Fruit fly (Drosophila melanogaster) whole organism, embryonic: ENCODE results near the gene Acp1.
A peak's percentile ranks its signal among the peaks of the same experiment; 100 is the strongest.

Experiments
- CG12659 ChIP-seq: fragments of 200-800 bp; sonication (Bioruptor generic); optimal IDR thresholded peaks from 3 replicates; lab custom pipeline; 2017; ENCODE audit warnings: mild to moderate bottlenecking, missing biosample characterization, missing genetic modification reagents, missing genetic modification characterization
- CG12769 ChIP-seq: fragments of 200-800 bp; sonication (Bioruptor generic); optimal IDR thresholded peaks from 2 replicates; lab custom pipeline; 2019; ENCODE audit warnings: missing biosample characterization, mild to moderate bottlenecking, missing genetic modification characterization, moderate library complexity
- CG15514 ChIP-seq: fragments of 200-800 bp; sonication (Bioruptor generic); optimal IDR thresholded peaks from 3 replicates; lab custom pipeline; 2017; ENCODE audit warnings: missing biosample characterization, missing genetic modification characterization, mild to moderate bottlenecking, moderate library complexity, missing genetic modification reagents
- CG15696 ChIP-seq: fragments of 200-800 bp; sonication (Bioruptor generic); optimal IDR thresholded peaks from 2 replicates; lab custom pipeline; 2019; ENCODE audit warnings: missing biosample characterization, mild to moderate bottlenecking, missing genetic modification characterization, moderate library complexity
- CG16779 ChIP-seq: fragments of 200-800 bp; sonication (Bioruptor generic); IDR thresholded peaks from 2 replicates; pipeline ENCODE4 v1.3.6; 2022; ENCODE audit warnings: missing biosample characterization, missing genetic modification characterization
- CG17186 ChIP-seq: fragments of 200-800 bp; sonication (Bioruptor generic); optimal IDR thresholded peaks from 3 replicates; lab custom pipeline; 2017; ENCODE audit warnings: missing biosample characterization, missing genetic modification reagents, missing genetic modification characterization
- CG17385 ChIP-seq: fragments of 200-800 bp; sonication (Bioruptor generic); optimal IDR thresholded peaks from 3 replicates; lab custom pipeline; 2018; ENCODE audit warnings: missing biosample characterization, mild to moderate bottlenecking, missing genetic modification characterization
- CG17612 ChIP-seq: fragments of 200-800 bp; sonication (Bioruptor generic); IDR thresholded peaks from 2 replicates; pipeline ENCODE4 v1.3.6; 2022; ENCODE audit warnings: missing biosample characterization, missing genetic modification characterization
- CG2678 ChIP-seq: fragments of 200-800 bp; sonication (Bioruptor generic); optimal IDR thresholded peaks from 3 replicates; lab custom pipeline; 2019; ENCODE audit warnings: missing biosample characterization, mild to moderate bottlenecking, missing genetic modification characterization, moderate library complexity
- CG2712 ChIP-seq: fragments of 200-800 bp; optimal IDR thresholded peaks from 3 replicates; lab custom pipeline; 2019; ENCODE audit warnings: missing biosample characterization, mild to moderate bottlenecking, missing genetic modification characterization, moderate library complexity
- CG3163 ChIP-seq: fragments of 200-800 bp; sonication (Bioruptor generic); optimal IDR thresholded peaks from 3 replicates; lab custom pipeline; 2016; ENCODE audit warnings: missing biosample characterization, missing genetic modification characterization
- CG32767 ChIP-seq: fragments of 200-800 bp; sonication (Bioruptor generic); IDR thresholded peaks from 2 replicates; pipeline ENCODE4 v1.3.6; 2022; ENCODE audit warnings: missing biosample characterization, missing genetic modification characterization
- CG34376 ChIP-seq: fragments of 200-800 bp; sonication (Bioruptor generic); optimal IDR thresholded peaks from 2 replicates; lab custom pipeline; 2018; ENCODE audit warnings: missing biosample characterization, mild to moderate bottlenecking, missing genetic modification characterization
- CG4424 ChIP-seq: fragments of 200-800 bp; sonication (Bioruptor generic); optimal IDR thresholded peaks from 3 replicates; lab custom pipeline; 2016; ENCODE audit warnings: missing biosample characterization, missing genetic modification characterization
- CG7556 ChIP-seq: fragments of 200-800 bp; sonication (Bioruptor generic); optimal IDR thresholded peaks from 2 replicates; lab custom pipeline; 2017; ENCODE audit warnings: missing biosample characterization, mild to moderate bottlenecking, missing genetic modification characterization
- CG8290 ChIP-seq, 3 experiments: fragments of 200-800 bp; sonication (Bioruptor generic); optimal IDR thresholded peaks; 2 replicates each; lab custom pipeline; 2016 to 2019; ENCODE audit warnings: missing biosample characterization in 3 of 3, missing genetic modification characterization in 3 of 3, mild to moderate bottlenecking in 2 of 3, moderate library complexity in 1 of 3
- CG9932 ChIP-seq: fragments of 200-800 bp; sonication (Bioruptor generic); IDR thresholded peaks from 2 replicates; pipeline ENCODE4 v1.3.6; 2022; ENCODE audit warnings: missing biosample characterization, missing genetic modification characterization
- CoRest ChIP-seq: fragments of 200-800 bp; sonication (Bioruptor generic); optimal IDR thresholded peaks from 3 replicates; lab custom pipeline; 2018; ENCODE audit warnings: missing biosample characterization, mild to moderate bottlenecking, missing genetic modification characterization, moderate library complexity
- D19A ChIP-seq: fragments of 200-800 bp; optimal IDR thresholded peaks from 3 replicates; lab custom pipeline; 2019; ENCODE audit warnings: missing biosample characterization, mild to moderate bottlenecking, missing genetic modification characterization, moderate library complexity
- Dbx ChIP-seq: fragments of 200-800 bp; sonication (Bioruptor generic); IDR thresholded peaks from 3 replicates; pipeline ENCODE4 v1.3.6; 2022; ENCODE audit warnings: missing biosample characterization, missing genetic modification characterization
- Ets65A ChIP-seq: fragments of 200-800 bp; sonication (Bioruptor generic); peaks from one replicate; lab custom pipeline; 2016; ENCODE audit warnings: missing biosample characterization, missing genetic modification characterization
- Hand ChIP-seq: fragments of 200-800 bp; sonication (Bioruptor generic); optimal IDR thresholded peaks from 2 replicates; lab custom pipeline; 2017; ENCODE audit warnings: mild to moderate bottlenecking, missing biosample characterization, missing genetic modification reagents, missing genetic modification characterization
- MESR4 ChIP-seq: fragments of 200-800 bp; sonication (Bioruptor generic); optimal IDR thresholded peaks from 2 replicates; lab custom pipeline; 2018; ENCODE audit warnings: missing biosample characterization, mild to moderate bottlenecking, missing genetic modification characterization, moderate library complexity
- Meics ChIP-seq: fragments of 200-800 bp; sonication (Bioruptor generic); optimal IDR thresholded peaks from 2 replicates; lab custom pipeline; 2017; ENCODE audit warnings: missing biosample characterization, mild to moderate bottlenecking, missing genetic modification characterization
- Ravus ChIP-seq: fragments of 200-800 bp; sonication (Bioruptor generic); IDR thresholded peaks from 2 replicates; pipeline ENCODE4 v1.3.6; 2022; ENCODE audit warnings: missing biosample characterization, missing genetic modification characterization
- Rx ChIP-seq: fragments of 200-800 bp; sonication (Bioruptor generic); IDR thresholded peaks from 2 replicates; pipeline ENCODE4 v1.3.6; 2022; ENCODE audit warnings: missing biosample characterization, missing genetic modification characterization
- Sox100B ChIP-seq: fragments of 200-800 bp; sonication (Bioruptor generic); optimal IDR thresholded peaks from 3 replicates; lab custom pipeline; 2018; ENCODE audit warnings: missing biosample characterization, mild to moderate bottlenecking, missing genetic modification characterization
- amos ChIP-seq: fragments of 200-800 bp; sonication (Bioruptor generic); IDR thresholded peaks from 2 replicates; pipeline ENCODE4 v1.3.6; 2022; ENCODE audit warnings: missing biosample characterization, missing genetic modification characterization; ENCODE audit not compliant: partially characterized antibody
- ara ChIP-seq: fragments of 200-800 bp; sonication (Bioruptor generic); IDR thresholded peaks from 2 replicates; pipeline ENCODE4 v1.3.6; 2022; ENCODE audit warnings: missing biosample characterization, missing genetic modification characterization
- bbx ChIP-seq: fragments of 200-800 bp; sonication (Bioruptor generic); IDR thresholded peaks from 2 replicates; pipeline ENCODE4 v1.3.6; 2022; ENCODE audit warnings: missing biosample characterization, missing genetic modification characterization; ENCODE audit not compliant: partially characterized antibody
- chif ChIP-seq, 2 experiments: fragments of 200-800 bp; sonication (Bioruptor generic); optimal IDR thresholded peaks; 3 replicates each; lab custom pipeline; 2016; ENCODE audit warnings: missing biosample characterization in 2 of 2, missing genetic modification characterization in 2 of 2
- ci ChIP-seq: fragments of 200-800 bp; sonication (Bioruptor generic); IDR thresholded peaks from 3 replicates; pipeline ENCODE4 v1.3.6; 2022; ENCODE audit warnings: missing biosample characterization, missing genetic modification characterization
- cwo ChIP-seq: fragments of 200-800 bp; sonication (Bioruptor generic); optimal IDR thresholded peaks from 3 replicates; lab custom pipeline; 2017; ENCODE audit warnings: missing biosample characterization, missing genetic modification characterization, mild to moderate bottlenecking, moderate library complexity, missing genetic modification reagents
- dpn ChIP-seq, 2 experiments: fragments of 200-800 bp; sonication (Bioruptor generic); optimal IDR thresholded peaks; 3 replicates each; lab custom pipeline; 2016; ENCODE audit warnings: missing biosample characterization in 2 of 2, missing genetic modification characterization in 2 of 2
- gem ChIP-seq: fragments of 200-800 bp; sonication (Bioruptor generic); optimal IDR thresholded peaks from 2 replicates; lab custom pipeline; 2019; ENCODE audit warnings: missing biosample characterization, mild to moderate bottlenecking, missing genetic modification characterization, moderate library complexity
- grn ChIP-seq: fragments of 200-800 bp; sonication (Bioruptor generic); optimal IDR thresholded peaks from 3 replicates; lab custom pipeline; 2017; ENCODE audit warnings: missing biosample characterization, missing genetic modification characterization
- hb ChIP-seq: fragments of 200-800 bp; sonication (Bioruptor generic); IDR thresholded peaks from 3 replicates; pipeline ENCODE4 v1.3.6; 2022; ENCODE audit warnings: missing biosample characterization, missing genetic modification characterization; ENCODE audit not compliant: partially characterized antibody
- ken ChIP-seq: fragments of 200-800 bp; sonication (Bioruptor generic); IDR thresholded peaks from 3 replicates; pipeline ENCODE4 v1.3.6; 2022; ENCODE audit warnings: missing biosample characterization, missing genetic modification characterization
- lab ChIP-seq: fragments of 200-800 bp; sonication (Bioruptor generic); optimal IDR thresholded peaks from 3 replicates; lab custom pipeline; 2017; ENCODE audit warnings: missing biosample characterization, missing genetic modification characterization, mild to moderate bottlenecking, moderate library complexity, missing genetic modification reagents
- lilli ChIP-seq: fragments of 200-800 bp; sonication (Bioruptor generic); optimal IDR thresholded peaks from 3 replicates; lab custom pipeline; 2016; ENCODE audit warnings: missing biosample characterization, missing genetic modification characterization
- rib ChIP-seq: fragments of 200-800 bp; sonication (Bioruptor generic); IDR thresholded peaks from 2 replicates; pipeline ENCODE4 v1.3.6; 2022; ENCODE audit warnings: missing biosample characterization, missing genetic modification characterization
- row ChIP-seq: fragments of 200-800 bp; sonication (Bioruptor generic); IDR thresholded peaks from 3 replicates; pipeline ENCODE4 v1.3.6; 2022; ENCODE audit warnings: missing biosample characterization, missing genetic modification characterization
- sens ChIP-seq: fragments of 200-800 bp; sonication (Bioruptor generic); peaks from one replicate; lab custom pipeline; 2016; ENCODE audit warnings: missing biosample characterization, missing genetic modification characterization
- slbo ChIP-seq: fragments of 200-800 bp; sonication (Bioruptor generic); IDR thresholded peaks from 2 replicates; pipeline ENCODE4 v1.3.6; 2022; ENCODE audit warnings: missing biosample characterization, missing genetic modification characterization
- sob ChIP-seq: fragments of 200-800 bp; sonication (Bioruptor generic); IDR thresholded peaks from 2 replicates; pipeline ENCODE4 v1.3.6; 2022; ENCODE audit warnings: missing biosample characterization, missing genetic modification characterization
- sug ChIP-seq: fragments of 200-800 bp; optimal IDR thresholded peaks from 2 replicates; lab custom pipeline; 2019; ENCODE audit warnings: missing biosample characterization, mild to moderate bottlenecking, missing genetic modification characterization, moderate library complexity
- z ChIP-seq: fragments of 200-800 bp; sonication (Bioruptor generic); IDR thresholded peaks from 3 replicates; pipeline ENCODE4 v1.3.6; 2022; ENCODE audit warnings: missing biosample characterization, missing genetic modification characterization

Gene Acp1

DNA sequence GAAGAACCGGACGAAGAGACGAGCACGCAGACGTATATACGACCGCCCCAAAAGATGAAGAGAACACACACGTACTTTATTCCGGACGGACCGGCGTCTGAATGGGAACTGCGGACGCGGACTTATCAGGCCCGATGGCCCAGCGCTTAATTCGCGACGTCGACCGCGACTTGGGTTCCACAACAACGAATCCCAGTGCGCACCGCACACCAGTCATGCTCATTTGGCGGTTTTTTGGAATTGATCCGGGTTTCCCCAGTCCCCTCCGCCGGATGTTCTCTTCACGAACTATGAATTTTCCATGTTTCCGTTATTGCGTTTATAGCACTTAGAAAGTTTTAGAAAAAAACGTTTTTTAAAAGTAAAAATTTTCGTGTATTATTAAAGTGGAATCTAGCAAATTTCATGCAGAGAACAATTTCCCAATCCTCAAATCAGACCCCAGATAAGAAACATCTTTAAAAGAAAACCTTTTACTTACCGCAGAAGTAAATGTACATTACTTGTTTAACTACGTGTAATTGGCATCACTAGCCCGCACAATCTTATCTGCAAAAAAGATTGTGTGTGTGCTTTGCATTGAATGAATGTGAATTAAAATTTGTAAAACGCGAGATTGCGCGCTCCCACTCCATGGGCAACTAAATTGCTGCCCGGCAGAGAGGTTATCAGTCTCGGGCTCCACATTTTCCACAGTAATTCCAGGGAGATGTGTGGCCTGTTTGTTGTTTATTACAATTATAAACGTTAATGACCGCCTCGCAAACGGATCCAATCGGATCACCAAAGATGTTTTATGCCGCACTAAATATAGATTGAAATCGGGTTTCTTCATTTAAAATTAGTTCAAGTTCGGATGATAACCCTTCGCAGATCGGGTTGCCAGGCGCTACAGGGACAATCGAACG lies 49.4 kb upstream of the Acp1 start, which contains the start of gene CG7149 (continued):
- TF ChIP-seq lilli (GFP tag; lab: Kevin White, UChicago) (peak; percentile 44), CG3163 (GFP tag; lab: Kevin White, UChicago) (peak; percentile 10), CG9932 (GFP tag; lab: Robert Waterston, UW) (peak; percentile 19; the same call in 1 of the 2 replicates), lab (GFP tag; lab: Kevin White, UChicago) (peak; percentile 46), CG4424 (GFP tag; lab: Kevin White, UChicago) (peak; percentile 5), CG2712 (tag; lab: Kevin White, UChicago) (peak; percentile 2), row (peak; percentile 84), Hand (GFP tag; lab: Kevin White, UChicago) (peak; percentile 40), Dbx (0 out of 3 replicates have a peak, but pooled peaks have one; percentile 32), CG12769 (tag; lab: Kevin White, UChicago) (peak; percentile 62), CG15696 (no peak), CG32767 (GFP tag; lab: Robert Waterston, UW) (no peak), CG12659 (peak; percentile 18), sens (GFP tag; lab: Kevin White, UChicago) (peak; percentile 50), cwo (GFP tag; lab: Kevin White, UChicago) (peak; percentile 57), Sox100B (GFP tag; lab: Kevin White, UChicago) (no peak), CG17612 (GFP tag; lab: Robert Waterston, UW) (no peak), grn (peak; percentile 54), sug (tag; lab: Kevin White, UChicago) (peak; percentile 88), CoRest (tag; lab: Kevin White, UChicago) (peak; percentile 35), MESR4 (GFP tag; lab: Kevin White, UChicago) (no peak), CG16779 (GFP tag; lab: Robert Waterston, UW) (0 out of 2 replicates have a peak, but pooled peaks have one; percentile 27), Ets65A (GFP tag; lab: Kevin White, UChicago) (peak; percentile 6), ara (GFP tag; lab: Robert Waterston, UW) (no peak; the same call in 1 of the 2 replicates), ci (peak; percentile 66; the same call in 2 of the 3 replicates), gem (peak; percentile 19), chif (GFP tag; optimal IDR thresholded peaks at IDR 0.05; lab: Kevin White, UChicago) (peak in 1 of 2 experiments; percentile 21), Rx (GFP tag; lab: Robert Waterston, UW) (no peak), CG15514 (GFP tag; lab: Kevin White, UChicago) (peak; percentile 28), dpn (GFP tag; optimal IDR thresholded peaks at IDR 0.05; lab: Kevin White, UChicago) (peak in 1 of 2 experiments; percentile 2), CG2678 (tag; lab: Kevin White, UChicago) (peak; percentile 20), slbo (GFP tag; lab: Robert Waterston, UW) (peak; percentile 41; the same call in 1 of the 2 replicates), CG34376 (GFP tag; lab: Kevin White, UChicago) (peak; percentile 95), CG7556 (GFP tag; lab: Kevin White, UChicago) (peak; percentile 33), ken (GFP tag; lab: Robert Waterston, UW) (peak; percentile 42; the same call in 1 of the 3 replicates), sob (GFP tag; lab: Robert Waterston, UW) (peak; percentile 23; the same call in 1 of the 2 replicates), z (no peak), CG17385 (GFP tag; lab: Kevin White, UChicago) (peak; percentile 83), rib (GFP tag; lab: Robert Waterston, UW) (0 out of 2 replicates have a peak, but pooled peaks have one; percentile 11), Ravus (GFP tag; lab: Robert Waterston, UW) (no peak), amos (GFP tag; lab: Robert Waterston, UW) (peak; percentile 45; the same call in 1 of the 2 replicates), CG8290 (GFP tag; optimal IDR thresholded peaks at IDR 0.05; lab: Kevin White, UChicago) (no peak), CG8290 (tag; optimal IDR thresholded peaks at IDR 0.05; lab: Kevin White, UChicago) (peak in 1 of 2 experiments; percentile 68), hb (GFP tag; lab: Robert Waterston, UW) (no peak), CG17186 (no peak), bbx (GFP tag; lab: Robert Waterston, UW) (peak; percentile 37; the same call in 1 of the 2 replicates), D19A (tag; lab: Kevin White, UChicago) (peak; percentile 9), Meics (GFP tag; lab: Kevin White, UChicago) (peak; percentile 33)
